Worm (Caenorhabditis elegans) whole organism, mixed stage, embryonic: Measurements from ENCODE around the gene F17E9.2.
"Not testable (repeated sequence)": the region's sequence is repeated elsewhere in the genome, so short reads cannot be mapped to it uniquely, and the experiment has no call there.

Experiments used
- M03D4.4 ChIP-seq: sonication (generic microtip); optimal IDR thresholded peaks from 2 replicates; lab custom pipeline; 2017; ENCODE audit warnings: mild to moderate bottlenecking, missing genetic modification characterization, missing compliant biosample characterization
- bed-3 ChIP-seq: fragments of 200-800 bp; sonication (Bioruptor generic); optimal IDR thresholded peaks from 3 replicates; lab custom pipeline; 2018; ENCODE audit warnings: mild to moderate bottlenecking, missing genetic modification characterization, moderate library complexity, missing compliant biosample characterization
- blmp-1 ChIP-seq: fragments of 150-350 bp; optimal IDR thresholded peaks from 2 replicates; lab custom pipeline; 2014; ENCODE audit warnings: missing biosample characterization, missing genetic modification characterization
- ceh-39 ChIP-seq: fragments of 150-350 bp; optimal IDR thresholded peaks from 2 replicates; lab custom pipeline; 2014; ENCODE audit warnings: missing biosample characterization, missing genetic modification characterization
- ceh-43 ChIP-seq: fragments of 200-800 bp; sonication (Bioruptor generic); optimal IDR thresholded peaks from 2 replicates; lab custom pipeline; 2018; ENCODE audit warnings: mild to moderate bottlenecking, missing genetic modification characterization, moderate library complexity, missing compliant biosample characterization
- ceh-83 ChIP-seq: fragments of 200-800 bp; sonication (Bioruptor generic); optimal IDR thresholded peaks from 2 replicates; lab custom pipeline; 2018; ENCODE audit warnings: mild to moderate bottlenecking, missing genetic modification characterization, missing compliant biosample characterization
- cnd-1 ChIP-seq: fragments of 200-800 bp; sonication (Bioruptor generic); optimal IDR thresholded peaks from 2 replicates; lab custom pipeline; 2018; ENCODE audit warnings: mild to moderate bottlenecking, missing genetic modification characterization, missing compliant biosample characterization
- drap-1 ChIP-seq: fragments of 200-800 bp; sonication (Bioruptor generic); optimal IDR thresholded peaks from 3 replicates; lab custom pipeline; 2018; ENCODE audit warnings: mild to moderate bottlenecking, missing genetic modification characterization, missing compliant biosample characterization
- elt-1 ChIP-seq: sonication (generic microtip); optimal IDR thresholded peaks from 2 replicates; lab custom pipeline; 2017; ENCODE audit warnings: missing genetic modification characterization, mild to moderate bottlenecking, missing compliant biosample characterization, antibody characterized with exemption, moderate library complexity, borderline replicate concordance; ENCODE audit not compliant: insufficient read depth
- flh-1 ChIP-seq: fragments of 200-800 bp; sonication (Bioruptor generic); optimal IDR thresholded peaks from 2 replicates; lab custom pipeline; 2018; ENCODE audit warnings: mild to moderate bottlenecking, missing genetic modification characterization, moderate library complexity, missing compliant biosample characterization
- ham-2 ChIP-seq: fragments of 200-800 bp; sonication (Bioruptor generic); optimal IDR thresholded peaks from 2 replicates; lab custom pipeline; 2018; ENCODE audit warnings: mild to moderate bottlenecking, missing genetic modification characterization, missing compliant biosample characterization
- hlh-1 ChIP-seq: fragments of 150-350 bp; optimal IDR thresholded peaks from 2 replicates; lab custom pipeline; 2014; ENCODE audit warnings: missing biosample characterization, missing genetic modification reagents, missing genetic modification characterization
- lin-13 ChIP-seq: fragments of 150-350 bp; optimal IDR thresholded peaks from 2 replicates; lab custom pipeline; 2014; ENCODE audit warnings: missing biosample characterization, missing genetic modification characterization
- lin-32 ChIP-seq: fragments of 200-800 bp; sonication (Bioruptor generic); optimal IDR thresholded peaks from 2 replicates; lab custom pipeline; 2018; ENCODE audit warnings: mild to moderate bottlenecking, missing genetic modification characterization, missing compliant biosample characterization
- lsy-2 ChIP-seq: fragments of 150-350 bp; optimal IDR thresholded peaks from 2 replicates; lab custom pipeline; 2014; ENCODE audit warnings: missing biosample characterization, missing genetic modification characterization
- mab-5 ChIP-seq: fragments of 150-350 bp; optimal IDR thresholded peaks from 2 replicates; lab custom pipeline; 2014; ENCODE audit warnings: missing biosample characterization, missing genetic modification characterization
- mep-1 ChIP-seq: fragments of 150-350 bp; optimal IDR thresholded peaks from 2 replicates; lab custom pipeline; 2017; ENCODE audit warnings: missing biosample characterization, missing genetic modification reagents, missing genetic modification characterization, inconsistent platforms
- mls-2 ChIP-seq: sonication (generic microtip); optimal IDR thresholded peaks from 2 replicates; lab custom pipeline; 2016; ENCODE audit warnings: mild to moderate bottlenecking, missing genetic modification characterization, moderate library complexity, missing compliant biosample characterization
- nhr-12 ChIP-seq: fragments of 150-350 bp; optimal IDR thresholded peaks from 2 replicates; lab custom pipeline; 2014; ENCODE audit warnings: missing biosample characterization, missing genetic modification characterization
- nhr-2 ChIP-seq: fragments of 150-350 bp; optimal IDR thresholded peaks from 2 replicates; lab custom pipeline; 2014; ENCODE audit warnings: missing biosample characterization, missing genetic modification characterization
- nhr-237 ChIP-seq: fragments of 150-350 bp; optimal IDR thresholded peaks from 2 replicates; lab custom pipeline; 2014; ENCODE audit warnings: missing biosample characterization, missing genetic modification characterization
- nhr-28 ChIP-seq: fragments of 150-350 bp; optimal IDR thresholded peaks from 2 replicates; lab custom pipeline; 2014; ENCODE audit warnings: missing biosample characterization, missing genetic modification characterization
- nhr-76 ChIP-seq: sonication (generic microtip); optimal IDR thresholded peaks from 2 replicates; lab custom pipeline; 2017; ENCODE audit warnings: missing biosample characterization, missing genetic modification characterization
- pha-4 ChIP-seq: fragments of 150-350 bp; optimal IDR thresholded peaks from 2 replicates; lab custom pipeline; 2018; ENCODE audit warnings: missing biosample characterization, missing genetic modification reagents, missing genetic modification characterization
- sem-2 ChIP-seq: fragments of 200-800 bp; sonication (Bioruptor generic); optimal IDR thresholded peaks from 2 replicates; lab custom pipeline; 2018; ENCODE audit warnings: mild to moderate bottlenecking, missing genetic modification characterization, missing compliant biosample characterization
- snpc-4 ChIP-seq: fragments of 150-350 bp; optimal IDR thresholded peaks from 2 replicates; lab custom pipeline; 2014; ENCODE audit warnings: missing biosample characterization, missing genetic modification characterization
- sptf-1 ChIP-seq: sonication (generic microtip); optimal IDR thresholded peaks from 2 replicates; lab custom pipeline; 2017; ENCODE audit warnings: mild to moderate bottlenecking, missing genetic modification characterization, moderate library complexity, missing compliant biosample characterization
- unc-120 ChIP-seq: sonication (generic microtip); optimal IDR thresholded peaks from 2 replicates; lab custom pipeline; 2017; ENCODE audit warnings: missing genetic modification characterization, missing compliant biosample characterization; ENCODE audit not compliant: poor library complexity, severe bottlenecking
- unc-39 ChIP-seq: fragments of 150-350 bp; optimal IDR thresholded peaks from 2 replicates; lab custom pipeline; 2014; ENCODE audit warnings: missing biosample characterization, missing genetic modification characterization
- unc-62 ChIP-seq: fragments of 150-350 bp; optimal IDR thresholded peaks from 2 replicates; lab custom pipeline; 2014; ENCODE audit warnings: missing biosample characterization, missing genetic modification reagents, missing genetic modification characterization
- zip-8 ChIP-seq: fragments of 150-350 bp; optimal IDR thresholded peaks from 2 replicates; lab custom pipeline; 2014; ENCODE audit warnings: missing biosample characterization, missing genetic modification characterization
- ztf-11 ChIP-seq: fragments of 150-350 bp; optimal IDR thresholded peaks from 2 replicates; lab custom pipeline; 2014; ENCODE audit warnings: missing biosample characterization, missing genetic modification characterization

F17E9.2 gene

DNA sequence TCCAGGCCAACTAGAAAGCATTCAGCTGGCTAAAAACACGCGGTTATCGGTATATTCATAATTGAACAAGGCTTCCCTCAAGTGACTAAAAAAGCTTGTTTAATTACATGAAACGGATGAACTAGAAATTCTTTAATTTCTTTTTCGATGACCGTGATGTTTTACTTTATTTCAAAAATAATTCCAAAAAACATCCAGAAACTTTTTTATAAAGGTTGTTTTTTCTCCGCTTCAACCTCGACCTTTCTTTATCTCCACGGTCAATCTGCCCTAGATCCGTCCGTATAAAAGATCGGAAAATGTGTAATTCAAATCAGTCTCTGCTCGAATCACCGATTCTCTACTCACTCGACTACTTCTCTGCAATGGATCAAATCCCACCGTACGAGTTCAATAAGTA lies 10.2 kb upstream of the F17E9.2 start, which contains the start of gene F17E9.5:
Gene F17E9.5, plus strand, starts transcription at position 301 of the 400 bp plus-strand sequence.
- TF ChIP-seq ceh-39 (tag; lab: Kevin White, UChicago) (no peak), bed-3 (GFP tag; lab: Kevin White, UChicago) (no peak), zip-8 (tag; lab: Kevin White, UChicago) (no peak), drap-1 (GFP tag; lab: Kevin White, UChicago) (no peak), ham-2 (GFP tag; lab: Kevin White, UChicago) (no peak)

DNA sequence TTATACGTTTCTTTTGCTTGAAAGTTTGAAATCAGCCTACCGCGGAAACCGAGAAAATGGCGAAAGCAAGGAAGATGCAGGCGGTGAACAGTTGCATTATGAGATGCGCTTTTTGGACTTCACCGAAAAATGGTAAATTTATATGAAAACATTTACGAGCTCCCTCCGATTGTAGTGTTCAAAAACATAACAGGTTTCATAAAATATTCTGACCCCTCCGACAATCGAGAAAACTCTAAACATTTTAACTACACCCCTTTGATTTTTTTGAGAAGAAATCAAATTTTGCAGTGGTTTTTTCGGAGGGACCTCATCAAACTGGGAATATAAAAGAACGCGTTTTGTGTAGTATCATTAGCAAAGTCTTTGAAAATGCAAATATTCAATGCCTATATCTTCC lies 8.6 kb upstream of the F17E9.2 start, which contains the start of the genes F17E9.18 and F17E9.15:
Gene F17E9.18, minus strand, starts transcription at position 101 of the 400 bp plus-strand sequence.
Gene F17E9.15, plus strand, starts transcription at position 368 of the 400 bp plus-strand sequence.
- TF ChIP-seq nhr-237 (tag; lab: Kevin White, UChicago) = no peak
- TF ChIP-seq flh-1 (GFP tag; lab: Kevin White, UChicago) = no peak
- no peak for TF ChIP-seq hlh-1 (tag; lab: Kevin White, UChicago)
- TF ChIP-seq snpc-4 (tag; lab: Kevin White, UChicago) = no peak
- no peak for TF ChIP-seq ceh-39 (tag; lab: Kevin White, UChicago)
- no peak for TF ChIP-seq mep-1 (tag; lab: Kevin White, UChicago)
- no peak for TF ChIP-seq ceh-43 (GFP tag; lab: Kevin White, UChicago)
- no peak for TF ChIP-seq mls-2 (tag; lab: Kevin White, UChicago)
- no peak for TF ChIP-seq lsy-2 (tag; lab: Kevin White, UChicago)
- no peak for TF ChIP-seq ceh-83 (GFP tag; lab: Kevin White, UChicago)
- no peak for TF ChIP-seq ztf-11
- TF ChIP-seq unc-120 (tag; lab: Kevin White, UChicago) = no peak
- TF ChIP-seq sem-2 (GFP tag; lab: Kevin White, UChicago) = no peak
- TF ChIP-seq cnd-1 (tag; lab: Kevin White, UChicago) = no peak
- no peak for TF ChIP-seq nhr-12 (tag; lab: Kevin White, UChicago)
- TF ChIP-seq, all 35 proteins: peak for 0

DNA sequence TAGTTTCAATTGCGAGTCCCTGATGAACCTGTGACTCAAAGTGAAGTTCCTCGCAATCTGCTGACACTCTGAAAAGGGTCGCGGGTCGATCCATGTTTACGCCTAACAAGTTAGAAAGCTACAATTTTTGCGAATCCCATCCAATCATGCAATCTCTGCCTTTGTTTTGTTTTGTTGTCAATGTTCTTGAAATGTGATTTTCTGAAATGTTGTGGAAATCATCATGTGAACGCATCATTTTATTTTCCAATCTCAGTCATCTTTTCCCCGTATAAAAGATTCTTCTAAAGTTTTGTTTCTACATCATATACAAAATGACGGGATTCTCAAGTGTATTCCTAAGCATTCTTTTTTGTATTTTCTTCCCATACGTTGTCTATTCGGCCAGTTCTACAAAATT lies 7.6 kb upstream of the F17E9.2 start, which contains the start of gene F17E9.4:
Gene F17E9.4, plus strand, starts transcription at position 301 of the 400 bp plus-strand sequence.
- TF ChIP-seq lin-32 (GFP tag; lab: Kevin White, UChicago) (no peak), mls-2 (tag; lab: Kevin White, UChicago) (no peak), nhr-76 (tag; lab: Kevin White, UChicago) (no peak), nhr-28 (tag; lab: Kevin White, UChicago) (no peak), ztf-11 (no peak), bed-3 (GFP tag; lab: Kevin White, UChicago) (no peak), M03D4.4 (tag; lab: Kevin White, UChicago) (no peak), unc-62 (GFP tag; lab: Kevin White, UChicago) (no peak), sptf-1 (tag; lab: Kevin White, UChicago) (no peak), blmp-1 (tag; lab: Kevin White, UChicago) (no peak), hlh-1 (tag; lab: Kevin White, UChicago) (no peak), drap-1 (GFP tag; lab: Kevin White, UChicago) (no peak), unc-39 (no peak), elt-1 (no peak), mab-5 (tag; lab: Kevin White, UChicago) (no peak), lin-13 (tag; lab: Kevin White, UChicago) (no peak), flh-1 (GFP tag; lab: Kevin White, UChicago) (no peak), ceh-39 (tag; lab: Kevin White, UChicago) (no peak)

DNA sequence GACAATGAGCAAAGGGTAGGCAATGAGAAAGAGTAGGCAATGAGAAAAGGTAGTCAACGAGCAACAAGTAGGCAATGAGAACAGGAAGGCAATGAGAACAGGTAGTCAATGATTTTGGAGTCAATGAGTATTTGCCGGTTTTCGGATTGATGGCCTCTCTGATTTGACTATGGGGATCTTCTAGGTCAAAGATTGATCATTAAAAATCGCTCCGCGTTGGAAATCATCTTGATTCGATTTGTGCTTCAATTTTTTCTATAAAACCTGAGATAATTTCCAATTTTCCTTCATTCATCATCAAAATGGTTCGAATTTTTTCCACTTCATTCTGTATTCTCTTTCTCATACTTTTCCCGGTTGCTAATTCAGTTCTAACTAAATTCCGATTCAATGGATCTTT lies 3.7 kb upstream of the F17E9.2 start, which contains the start of gene F17E9.16:
Gene F17E9.16, plus strand, starts transcription at position 301 of the 400 bp plus-strand sequence.
- TF ChIP-seq unc-120 (tag; lab: Kevin White, UChicago); nhr-12 (tag; lab: Kevin White, UChicago); nhr-2: not testable (repeated sequence)

DNA sequence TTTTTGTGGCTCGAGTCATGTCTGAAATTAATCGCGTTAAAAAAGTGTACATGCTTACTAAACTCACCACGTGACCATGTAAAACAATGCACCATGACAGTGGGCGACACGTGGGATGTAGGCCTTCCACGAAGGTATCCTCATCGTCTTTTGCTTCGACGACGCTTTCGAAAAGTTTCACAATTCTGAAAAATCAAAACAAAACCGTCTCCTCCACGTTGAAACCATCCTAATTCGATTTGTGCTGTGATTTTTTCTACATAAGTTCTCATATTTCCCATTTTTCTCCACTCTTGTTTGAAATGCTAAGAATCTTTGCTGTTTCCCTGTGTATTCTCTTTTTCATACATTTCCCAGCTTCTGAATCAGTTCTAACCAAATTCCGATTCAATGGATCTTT lies 1.1 kb upstream of the F17E9.2 start, which contains the start of gene F17E9.3:
Gene F17E9.3, plus strand, starts transcription at position 301 of the 400 bp plus-strand sequence.
- TF ChIP-seq sem-2 (GFP tag; lab: Kevin White, UChicago) (no peak), nhr-28 (tag; lab: Kevin White, UChicago) (no peak), pha-4 (tag; lab: Kevin White, UChicago) (no peak), unc-62 (GFP tag; lab: Kevin White, UChicago) (no peak)
- TF ChIP-seq, all 35 proteins: peak for 0
